Worm (Caenorhabditis elegans) whole organism, late embryonic: Measurements from ENCODE around the gene T24D3.2.

Source experiments
- ceh-18 ChIP-seq: sonication (generic microtip); optimal IDR thresholded peaks from 2 replicates; lab custom pipeline; 2016; ENCODE audit warnings: missing genetic modification characterization, missing compliant biosample characterization
- dmd-4 ChIP-seq: sonication (generic microtip); optimal IDR thresholded peaks from 2 replicates; lab custom pipeline; 2016; ENCODE audit warnings: borderline replicate concordance, missing genetic modification characterization, missing compliant biosample characterization
- elt-2 ChIP-seq: sonication (generic microtip); optimal IDR thresholded peaks from 2 replicates; lab custom pipeline; 2016; ENCODE audit warnings: missing genetic modification reagents, missing genetic modification characterization, missing compliant biosample characterization
- elt-4 ChIP-seq: sonication (generic microtip); optimal IDR thresholded peaks from 2 replicates; lab custom pipeline; 2016; ENCODE audit warnings: missing genetic modification characterization, missing compliant biosample characterization
- fkh-10 ChIP-seq: fragments of 150-350 bp; optimal IDR thresholded peaks from 2 replicates; lab custom pipeline; 2014; ENCODE audit warnings: missing biosample characterization, missing genetic modification reagents, missing genetic modification characterization
- unc-42 ChIP-seq: sonication (generic microtip); optimal IDR thresholded peaks from 2 replicates; lab custom pipeline; 2016; ENCODE audit warnings: missing genotype, missing genetic modification characterization, missing compliant biosample characterization

DNA sequence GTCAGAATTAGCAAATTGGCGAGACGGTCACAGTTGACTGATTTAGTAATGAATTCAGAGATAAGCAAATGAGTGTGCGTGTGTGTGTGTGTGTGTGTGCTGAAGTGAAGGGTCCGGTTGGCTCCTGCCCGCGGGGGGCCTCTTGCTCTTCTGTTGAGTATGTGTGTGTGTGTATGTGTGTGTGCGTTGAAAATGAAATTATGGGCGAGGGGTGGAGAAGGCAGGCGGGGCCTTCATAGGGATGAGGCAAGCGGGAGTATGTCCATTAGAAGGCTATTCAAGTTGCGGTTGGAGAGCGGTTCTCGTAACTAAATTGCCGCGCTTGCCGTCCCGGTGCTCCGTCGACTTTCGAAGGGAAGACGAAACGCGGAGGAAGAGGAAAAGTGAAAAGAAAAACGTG, 18.2 kb upstream of the T24D3.2 start:
- no peak for TF ChIP-seq dmd-4 (tag; lab: Kevin White, UChicago)
- TF ChIP-seq unc-42 (tag; lab: Kevin White, UChicago): peak; percentile 100
- TF ChIP-seq fkh-10 (GFP tag; lab: Kevin White, UChicago): peak; percentile 19
- TF ChIP-seq ceh-18 (tag; lab: Kevin White, UChicago): peak; percentile 41
- no peak for TF ChIP-seq elt-4 (tag; lab: Kevin White, UChicago)
- TF ChIP-seq elt-2 (tag; lab: Kevin White, UChicago): no peak
